Worm (Caenorhabditis elegans) whole organism, midembryonic: ENCODE results near the gene clec-88.
A peak's percentile ranks its signal among the peaks of the same experiment; 100 is the strongest.

Experiments used
- T22C8.4 ChIP-seq: fragments of 200-800 bp; sonication (Bioruptor generic); IDR thresholded peaks from 2 replicates; pipeline ENCODE4 v1.3.6; 2022; ENCODE audit warnings: missing genetic modification characterization, missing compliant biosample characterization
- cog-1 ChIP-seq: sonication (generic microtip); optimal IDR thresholded peaks from 2 replicates; lab custom pipeline; 2016; ENCODE audit warnings: missing genetic modification characterization, missing compliant biosample characterization
- flt-1 ChIP-seq: fragments of 200-800 bp; sonication (Bioruptor generic); IDR thresholded peaks from 2 replicates; pipeline ENCODE4 v1.3.6; 2022; ENCODE audit warnings: missing genetic modification characterization, missing compliant biosample characterization
- klf-2 ChIP-seq: fragments of 200-800 bp; sonication (Bioruptor generic); conservative IDR thresholded peaks from 2 replicates; pipeline ENCODE4 v1.3.6; 2022; ENCODE audit warnings: missing genetic modification reagents, missing genetic modification characterization, missing compliant biosample characterization
- med-1 ChIP-seq: sonication (generic microtip); optimal IDR thresholded peaks from 2 replicates; lab custom pipeline; 2017; ENCODE audit warnings: missing genetic modification characterization, mild to moderate bottlenecking, missing compliant biosample characterization, antibody characterized with exemption, missing genetic modification reagents; ENCODE audit not compliant: insufficient read depth
- ref-1 ChIP-seq: fragments of 200-800 bp; sonication (Bioruptor generic); conservative IDR thresholded peaks from 2 replicates; pipeline ENCODE4 v1.3.6; 2022; ENCODE audit warnings: missing genetic modification reagents, missing genetic modification characterization, missing compliant biosample characterization
- tab-1 ChIP-seq: fragments of 200-800 bp; sonication (Bioruptor generic); IDR thresholded peaks from 2 replicates; pipeline ENCODE4 v1.3.6; 2022; ENCODE audit warnings: missing genetic modification characterization, missing compliant biosample characterization
- ztf-23 ChIP-seq: fragments of 200-800 bp; sonication (Bioruptor generic); IDR thresholded peaks from 2 replicates; pipeline ENCODE4 v1.3.6; 2022; ENCODE audit warnings: missing genetic modification reagents, missing genetic modification characterization, missing compliant biosample characterization
- ztf-29 ChIP-seq: fragments of 200-800 bp; sonication (Bioruptor generic); IDR thresholded peaks from 2 replicates; pipeline ENCODE4 v1.3.6; 2022; ENCODE audit warnings: missing genetic modification reagents, missing genetic modification characterization, missing compliant biosample characterization

Gene clec-88

DNA sequence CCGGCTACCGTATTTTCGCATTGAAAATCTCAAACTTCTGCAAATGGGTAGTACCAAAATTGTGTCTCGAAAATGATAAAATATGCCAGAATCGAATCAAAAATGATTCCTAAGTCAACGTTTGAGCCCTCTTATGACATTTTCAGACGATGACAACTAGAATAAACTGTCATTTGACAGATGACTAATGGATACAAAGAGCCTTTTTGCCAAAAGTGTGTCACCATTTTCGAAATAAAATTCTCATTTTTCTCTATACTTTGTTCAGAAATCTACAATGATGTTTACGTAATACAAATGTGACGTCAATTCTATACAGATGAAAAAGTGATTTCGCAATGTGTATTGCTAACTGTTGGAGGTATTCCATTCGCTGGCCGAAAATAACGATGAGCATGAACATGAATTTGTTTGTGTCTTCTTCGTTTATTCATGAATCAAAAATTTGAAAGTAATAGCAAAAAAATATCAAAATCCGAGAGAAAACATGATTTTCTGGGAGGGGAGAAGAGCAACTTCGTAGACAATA lies 18.9 kb upstream of the clec-88 start:
- TF ChIP-seq flt-1 (GFP tag; lab: Robert Waterston, UW) (no peak), ztf-23 (GFP tag; lab: Robert Waterston, UW) (no peak), ref-1 (GFP tag; lab: Robert Waterston, UW) (no peak), ztf-29 (GFP tag; lab: Robert Waterston, UW) (no peak), cog-1 (no peak), med-1 (GFP tag; lab: Kevin White, UChicago) (no peak), klf-2 (GFP tag; lab: Robert Waterston, UW) (no peak), T22C8.4 (GFP tag; lab: Robert Waterston, UW) (no peak), tab-1 (GFP tag; lab: Robert Waterston, UW) (no peak)

- 0 out of 2 replicates have a peak, but pooled peaks have one; percentile 11 for TF ChIP-seq flt-1 (GFP tag; lab: Robert Waterston, UW)
- no peak for TF ChIP-seq ref-1 (GFP tag; lab: Robert Waterston, UW)
- 0 out of 2 replicates have a peak, but pooled peaks have one; percentile 13 for TF ChIP-seq tab-1 (GFP tag; lab: Robert Waterston, UW)
- no peak for TF ChIP-seq cog-1
- TF ChIP-seq T22C8.4 (GFP tag; lab: Robert Waterston, UW): peak; percentile 84
- no peak for TF ChIP-seq klf-2 (GFP tag; lab: Robert Waterston, UW)
These were observed 18.0 kb upstream of the clec-88 start, which contains the start of gene lgg-1 for ce11 chrII:6347341-6348118. Gene lgg-1 (minus strand): TSS chrII:6347719.

- TF ChIP-seq med-1 (GFP tag; lab: Kevin White, UChicago) (no peak), tab-1 (GFP tag; lab: Robert Waterston, UW) (0 out of 2 replicates have a peak, but pooled peaks have one; percentile 11), cog-1 (peak; percentile 68), flt-1 (GFP tag; lab: Robert Waterston, UW) (0 out of 2 replicates have a peak, but pooled peaks have one; percentile 51)
These were observed 17.2 kb upstream of the clec-88 start for ce11 chrII:6348360-6348759.

DNA sequence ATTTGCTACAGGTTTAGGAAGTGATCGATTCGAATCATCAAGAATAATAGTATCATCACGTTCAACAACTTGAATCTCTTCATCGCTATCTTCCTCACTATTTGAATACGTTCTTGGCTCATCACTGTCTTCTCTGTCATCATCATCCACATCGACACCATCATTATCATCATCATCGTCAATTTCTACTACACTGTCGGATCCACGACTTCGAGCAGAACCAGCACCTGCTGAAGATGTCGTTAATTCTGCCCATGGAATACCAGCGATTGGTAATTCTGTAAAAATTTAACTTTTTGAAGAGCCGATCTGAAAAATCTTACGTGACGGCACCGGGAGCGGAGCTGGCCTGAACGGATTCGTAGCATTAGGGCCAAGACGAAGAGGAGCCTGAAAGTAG lies 15.6 kb upstream of the clec-88 start:
- TF ChIP-seq ref-1 (GFP tag; lab: Robert Waterston, UW) (no peak), ztf-23 (GFP tag; lab: Robert Waterston, UW) (no peak), T22C8.4 (GFP tag; lab: Robert Waterston, UW) (no peak), flt-1 (GFP tag; lab: Robert Waterston, UW) (no peak), med-1 (GFP tag; lab: Kevin White, UChicago) (no peak), tab-1 (GFP tag; lab: Robert Waterston, UW) (no peak), ztf-29 (GFP tag; lab: Robert Waterston, UW) (no peak), klf-2 (GFP tag; lab: Robert Waterston, UW) (no peak), cog-1 (no peak)

ce11 chrII:6351887-6352286 lies 13.6 kb upstream of the clec-88 start, which contains the start of gene C32D5.10:
Gene C32D5.10 (minus strand): TSS chrII:6351987.
- TF ChIP-seq klf-2 (GFP tag; lab: Robert Waterston, UW) (no peak), ztf-23 (GFP tag; lab: Robert Waterston, UW) (no peak), T22C8.4 (GFP tag; lab: Robert Waterston, UW) (no peak), tab-1 (GFP tag; lab: Robert Waterston, UW) (no peak), flt-1 (GFP tag; lab: Robert Waterston, UW) (no peak), ztf-29 (GFP tag; lab: Robert Waterston, UW) (no peak), med-1 (GFP tag; lab: Kevin White, UChicago) (no peak), ref-1 (GFP tag; lab: Robert Waterston, UW) (no peak), cog-1 (no peak)

- TF ChIP-seq cog-1 (no peak), med-1 (GFP tag; lab: Kevin White, UChicago) (peak; percentile 18), ztf-29 (GFP tag; lab: Robert Waterston, UW) (no peak), ztf-23 (GFP tag; lab: Robert Waterston, UW) (0 out of 2 replicates have a peak, but pooled peaks have one; percentile 31), tab-1 (GFP tag; lab: Robert Waterston, UW) (no peak), klf-2 (GFP tag; lab: Robert Waterston, UW) (no peak), T22C8.4 (GFP tag; lab: Robert Waterston, UW) (peak; percentile 7; the same call in 1 of the 2 replicates), flt-1 (GFP tag; lab: Robert Waterston, UW) (no peak), ref-1 (GFP tag; lab: Robert Waterston, UW) (no peak)
These were observed 9.9 kb upstream of the clec-88 start, which contains the start of gene C32D5.11 for ce11 chrII:6355396-6356346. Gene C32D5.11 (minus strand): TSS chrII:6355446.

DNA sequence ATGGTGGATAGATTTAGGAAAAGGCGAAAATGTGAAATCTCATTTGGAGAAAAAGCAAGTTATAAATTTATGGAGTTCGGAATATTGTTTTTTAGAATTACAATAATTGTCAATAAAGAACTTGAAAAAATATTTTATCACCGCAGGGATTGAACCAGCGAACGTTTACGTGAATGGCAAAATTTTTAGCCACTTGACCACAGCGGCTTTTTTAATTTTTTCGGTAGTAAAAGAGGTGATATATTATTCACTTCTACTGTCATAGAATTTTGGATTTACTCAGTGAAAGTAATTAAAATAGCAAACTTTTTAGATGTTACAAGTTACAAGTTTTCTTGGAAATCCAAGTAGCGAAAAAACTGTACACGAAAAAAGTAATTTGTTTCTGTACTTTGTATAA lies 7.3 kb upstream of the clec-88 start:
- no peak for TF ChIP-seq klf-2 (GFP tag; lab: Robert Waterston, UW)
- no peak for TF ChIP-seq ztf-29 (GFP tag; lab: Robert Waterston, UW)
- no peak for TF ChIP-seq T22C8.4 (GFP tag; lab: Robert Waterston, UW)
- TF ChIP-seq flt-1 (GFP tag; lab: Robert Waterston, UW): no peak
- TF ChIP-seq tab-1 (GFP tag; lab: Robert Waterston, UW): no peak
- TF ChIP-seq cog-1: no peak
- TF ChIP-seq med-1 (GFP tag; lab: Kevin White, UChicago): no peak
- no peak for TF ChIP-seq ref-1 (GFP tag; lab: Robert Waterston, UW)
- TF ChIP-seq ztf-23 (GFP tag; lab: Robert Waterston, UW): no peak

DNA sequence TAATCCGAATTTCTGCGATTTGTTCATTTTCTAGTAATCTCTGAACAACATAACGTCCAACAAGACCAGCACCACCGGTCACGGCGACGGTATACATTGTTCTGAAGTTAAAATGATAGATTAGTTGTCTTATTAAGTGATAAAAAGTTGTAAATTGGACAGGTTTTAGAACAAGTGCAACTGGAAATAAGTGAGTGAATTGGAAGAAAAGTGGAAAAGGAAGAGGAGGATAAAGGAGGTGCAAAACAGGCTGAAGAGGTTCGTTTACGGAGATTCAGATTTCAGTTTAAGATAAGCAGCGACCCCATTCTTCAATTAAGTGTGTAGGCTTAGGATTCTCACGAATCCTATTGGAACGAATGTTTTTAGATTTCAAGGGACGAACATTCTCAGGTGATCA lies 6.6 kb upstream of the clec-88 start, which contains the start of gene C32D5.12:
Gene C32D5.12, minus strand, starts transcription at position 101 of the 400 bp plus-strand sequence.
- TF ChIP-seq ref-1 (GFP tag; lab: Robert Waterston, UW) (no peak), tab-1 (GFP tag; lab: Robert Waterston, UW) (no peak), ztf-29 (GFP tag; lab: Robert Waterston, UW) (no peak), cog-1 (no peak), flt-1 (GFP tag; lab: Robert Waterston, UW) (no peak), T22C8.4 (GFP tag; lab: Robert Waterston, UW) (no peak), klf-2 (GFP tag; lab: Robert Waterston, UW) (no peak), ztf-23 (GFP tag; lab: Robert Waterston, UW) (no peak), med-1 (GFP tag; lab: Kevin White, UChicago) (no peak)
